Worm (Caenorhabditis elegans) whole organism, L4 larva: Measurements from ENCODE around the gene W02D7.8.

Source experiments
- F10B5.3 ChIP-seq: sonication (generic microtip); optimal IDR thresholded peaks from 2 replicates; lab custom pipeline; 2016; ENCODE audit warnings: mild to moderate bottlenecking, missing genetic modification characterization, missing compliant biosample characterization
- F26F4.8 ChIP-seq: fragments of 200-800 bp; sonication (Bioruptor generic); conservative IDR thresholded peaks from 2 replicates; pipeline ENCODE4 v1.3.6; 2022; ENCODE audit warnings: missing genetic modification characterization, missing compliant biosample characterization
- F37D6.2 ChIP-seq: sonication (generic microtip); optimal IDR thresholded peaks from 2 replicates; lab custom pipeline; 2016; ENCODE audit warnings: mild to moderate bottlenecking, missing genetic modification characterization, missing compliant biosample characterization
- T20F7.1 ChIP-seq: fragments of 200-800 bp; sonication (Bioruptor generic); optimal IDR thresholded peaks from 2 replicates; lab custom pipeline; 2018; ENCODE audit warnings: mild to moderate bottlenecking, missing genetic modification characterization, missing compliant biosample characterization
- Y5F2A.4 ChIP-seq: fragments of 200-800 bp; sonication (Bioruptor generic); optimal IDR thresholded peaks from 2 replicates; lab custom pipeline; 2018; ENCODE audit warnings: mild to moderate bottlenecking, missing genetic modification characterization, missing compliant biosample characterization
- aha-1 ChIP-seq: fragments of 150-350 bp; peaks from one replicate; lab custom pipeline; 2014; ENCODE audit warnings: missing biosample characterization, missing genetic modification characterization
- ceh-32 ChIP-seq: sonication (generic microtip); optimal IDR thresholded peaks from 2 replicates; lab custom pipeline; 2016; ENCODE audit warnings: mild to moderate bottlenecking, missing genetic modification characterization, missing compliant biosample characterization; ENCODE audit not compliant: poor library complexity
- ctbp-1 ChIP-seq: fragments of 200-800 bp; sonication (Bioruptor generic); IDR thresholded peaks from 2 replicates; pipeline ENCODE4 v1.3.6; 2022; ENCODE audit warnings: missing genetic modification reagents, missing genetic modification characterization, missing compliant biosample characterization
- daf-12 ChIP-seq: fragments of 150-350 bp; optimal IDR thresholded peaks from 2 replicates; lab custom pipeline; 2014; ENCODE audit warnings: missing biosample characterization, missing genetic modification reagents, missing genetic modification characterization
- daf-16 ChIP-seq, 3 experiments: sonication (generic microtip); optimal IDR thresholded peaks; 2 replicates each; lab custom pipeline; 2016 to 2017; ENCODE audit warnings: missing genetic modification characterization in 3 of 3, missing genetic modification reagents in 3 of 3, mild to moderate bottlenecking in 2 of 3, missing compliant biosample characterization in 2 of 3, missing biosample characterization in 1 of 3, moderate library complexity in 1 of 3
- daf-8 ChIP-seq: fragments of 200-800 bp; sonication (Bioruptor generic); IDR thresholded peaks from 2 replicates; pipeline ENCODE4 v1.3.6; 2022; ENCODE audit warnings: missing genetic modification characterization, missing compliant biosample characterization
- dmd-6 ChIP-seq: fragments of 200-800 bp; sonication (Bioruptor generic); IDR thresholded peaks from 2 replicates; pipeline ENCODE4 v1.3.6; 2022; ENCODE audit warnings: missing genetic modification reagents, missing genetic modification characterization, missing compliant biosample characterization
- dmd-8 ChIP-seq: fragments of 200-800 bp; sonication (Bioruptor generic); IDR thresholded peaks from 2 replicates; pipeline ENCODE4 v1.3.6; 2022; ENCODE audit warnings: missing genetic modification characterization, missing compliant biosample characterization
- dmd-9 ChIP-seq: fragments of 200-800 bp; sonication (Bioruptor generic); IDR thresholded peaks from 2 replicates; pipeline ENCODE4 v1.3.6; 2022; ENCODE audit warnings: missing genetic modification reagents, missing genetic modification characterization, missing compliant biosample characterization
- duxl-1 ChIP-seq: sonication (generic microtip); optimal IDR thresholded peaks from 2 replicates; lab custom pipeline; 2016; ENCODE audit warnings: mild to moderate bottlenecking, missing genetic modification characterization, moderate library complexity, missing compliant biosample characterization; ENCODE audit not compliant: poor library complexity
- dve-1 ChIP-seq: sonication (generic microtip); optimal IDR thresholded peaks from 2 replicates; lab custom pipeline; 2017; ENCODE audit warnings: antibody characterized with exemption, mild to moderate bottlenecking, missing genetic modification characterization, missing compliant biosample characterization; ENCODE audit not compliant: insufficient read depth
- egl-27 ChIP-seq: sonication (generic microtip); optimal IDR thresholded peaks from 3 replicates; lab custom pipeline; 2017; ENCODE audit warnings: missing biosample characterization, missing genetic modification reagents, missing genetic modification characterization
- fkh-10 ChIP-seq: fragments of 150-350 bp; optimal IDR thresholded peaks from 2 replicates; lab custom pipeline; 2014; ENCODE audit warnings: missing biosample characterization, missing genetic modification reagents, missing genetic modification characterization
- hif-1 ChIP-seq, 2 experiments: sonication (generic microtip); optimal IDR thresholded peaks; 2 replicates each; lab custom pipeline; 2016 to 2017; ENCODE audit warnings: missing compliant biosample characterization in 2 of 2, missing genetic modification characterization in 2 of 2, missing genetic modification reagents in 2 of 2, missing genotype in 2 of 2, mild to moderate bottlenecking in 1 of 2
- hlh-30 ChIP-seq: sonication (generic microtip); optimal IDR thresholded peaks from 2 replicates; lab custom pipeline; 2017; ENCODE audit warnings: antibody characterized with exemption, mild to moderate bottlenecking, missing genetic modification characterization, missing compliant biosample characterization; ENCODE audit not compliant: insufficient read depth
- lin-39 ChIP-seq: fragments of 150-350 bp; optimal IDR thresholded peaks from 2 replicates; lab custom pipeline; 2014; ENCODE audit warnings: missing biosample characterization, missing genetic modification reagents, missing genetic modification characterization
- madf-5 ChIP-seq, 2 experiments: fragments of 200-800 bp; sonication (Bioruptor generic); IDR thresholded peaks; 2 replicates each; pipeline ENCODE4 v1.3.6; 2022; ENCODE audit warnings: missing compliant biosample characterization in 2 of 2, missing genetic modification characterization in 2 of 2
- nhr-28 ChIP-seq: fragments of 150-350 bp; optimal IDR thresholded peaks from 2 replicates; lab custom pipeline; 2014; ENCODE audit warnings: missing biosample characterization, missing genetic modification characterization
- nhr-42 ChIP-seq: fragments of 200-800 bp; sonication (Bioruptor generic); IDR thresholded peaks from 2 replicates; pipeline ENCODE4 v1.3.6; 2022; ENCODE audit warnings: missing genetic modification characterization, missing compliant biosample characterization
- nhr-48 ChIP-seq: sonication (generic microtip); optimal IDR thresholded peaks from 2 replicates; lab custom pipeline; 2016; ENCODE audit warnings: mild to moderate bottlenecking, missing genetic modification characterization, missing compliant biosample characterization
- spr-1 ChIP-seq: sonication (generic microtip); optimal IDR thresholded peaks from 2 replicates; lab custom pipeline; 2016; ENCODE audit warnings: mild to moderate bottlenecking, missing genetic modification characterization, missing compliant biosample characterization
- spr-3 ChIP-seq: fragments of 200-800 bp; sonication (Bioruptor generic); optimal IDR thresholded peaks from 2 replicates; lab custom pipeline; 2018; ENCODE audit warnings: mild to moderate bottlenecking, missing genetic modification characterization, missing compliant biosample characterization
- unc-62 ChIP-seq, 3 experiments: fragments of 150-350 bp in 1 of 3; sonication (generic microtip); optimal IDR thresholded peaks in 2 of 3; peaks in 1 of 3; 1 replicate in 1 of 3; 2 replicates in 2 of 3; lab custom pipeline; 2014 to 2017; ENCODE audit warnings: missing biosample characterization in 3 of 3, missing genetic modification characterization in 3 of 3, missing genetic modification reagents in 3 of 3, missing genotype in 1 of 3
- zip-2 ChIP-seq: fragments of 150-350 bp; optimal IDR thresholded peaks from 2 replicates; lab custom pipeline; 2014; ENCODE audit warnings: missing biosample characterization, missing genetic modification characterization
- ztf-7 ChIP-seq: fragments of 150-350 bp; optimal IDR thresholded peaks from 2 replicates; lab custom pipeline; 2014; ENCODE audit warnings: missing biosample characterization, missing genetic modification characterization

W02D7.8 gene

ce11 chrV:8288125-8288806 lies 18.0 kb downstream of the W02D7.8 start:
- peak in 1 of 2 experiments; percentile 78 for TF ChIP-seq hif-1 (tag; optimal IDR thresholded peaks at IDR 0.05; lab: Kevin White, UChicago)
- no peak for TF ChIP-seq daf-12 (tag; lab: Kevin White, UChicago)
- no peak for TF ChIP-seq dmd-8 (GFP tag; lab: Robert Waterston, UW)
- no peak for TF ChIP-seq unc-62 (GFP tag; optimal IDR thresholded peaks at IDR 0.05 in 1 of 2; lab: Kevin White, UChicago)
- TF ChIP-seq unc-62 (tag; optimal IDR thresholded peaks at IDR 0.05; lab: Kevin White, UChicago), result no peak
- no peak for TF ChIP-seq zip-2 (tag; lab: Kevin White, UChicago)
- TF ChIP-seq Y5F2A.4, result no peak
- peak; percentile 66 for TF ChIP-seq hlh-30 (tag; lab: Kevin White, UChicago)
- no peak for TF ChIP-seq duxl-1 (tag; lab: Kevin White, UChicago)
- no peak for TF ChIP-seq F37D6.2 (tag; lab: Kevin White, UChicago)
- peak in 1 of 2 experiments; percentile 17 for TF ChIP-seq daf-16 (GFP tag; optimal IDR thresholded peaks at IDR 0.05; lab: Kevin White, UChicago)
- TF ChIP-seq daf-16 (tag; optimal IDR thresholded peaks at IDR 0.05; lab: Kevin White, UChicago), result no peak
- TF ChIP-seq ztf-7 (tag; lab: Kevin White, UChicago), result no peak
- peak; percentile 22; the same call in 1 of the 2 replicates for TF ChIP-seq dmd-6 (GFP tag; lab: Robert Waterston, UW)
- no peak for TF ChIP-seq F10B5.3
- no peak for TF ChIP-seq ceh-32
- TF ChIP-seq nhr-48 (tag; lab: Kevin White, UChicago), result peak; percentile 94
- no peak for TF ChIP-seq daf-8
- TF ChIP-seq spr-3 (GFP tag; lab: Kevin White, UChicago), result no peak
- TF ChIP-seq egl-27, result no peak
- peak; percentile 50; the same call in 1 of the 2 replicates for TF ChIP-seq ctbp-1
- TF ChIP-seq T20F7.1 (GFP tag; lab: Kevin White, UChicago), result no peak
- peak; percentile 92 for TF ChIP-seq aha-1 (tag; lab: Kevin White, UChicago)

- TF ChIP-seq dve-1 (tag; lab: Kevin White, UChicago) (no peak), nhr-48 (tag; lab: Kevin White, UChicago) (no peak), spr-1 (tag; lab: Kevin White, UChicago) (no peak), nhr-28 (tag; lab: Kevin White, UChicago) (peak; percentile 26), nhr-42 (GFP tag; lab: Robert Waterston, UW) (no peak), lin-39 (tag; lab: Kevin White, UChicago) (no peak), fkh-10 (GFP tag; lab: Kevin White, UChicago) (no peak), dmd-6 (GFP tag; lab: Robert Waterston, UW) (peak; percentile 58; the same call in 1 of the 2 replicates), F26F4.8 (GFP tag; lab: Robert Waterston, UW) (no peak)
- TF ChIP-seq, all 104 proteins: peak for 2
Observed at ce11 chrV:8285455-8285854, 20.8 kb downstream of the W02D7.8 start.

ce11 chrV:8284800-8285199 lies 21.5 kb downstream of the W02D7.8 start, which contains the start of gene slc-17.5:
Gene slc-17.5, minus strand, starts transcription at chrV:8284900.
- no peak for TF ChIP-seq madf-5 (GFP tag; IDR thresholded peaks at IDR 0.05; lab: Robert Waterston, UW)
- TF ChIP-seq unc-62 (GFP tag; optimal IDR thresholded peaks at IDR 0.05 in 1 of 2; lab: Kevin White, UChicago), result peak in 1 of 2 experiments; percentile 78
- no peak for TF ChIP-seq unc-62 (tag; optimal IDR thresholded peaks at IDR 0.05; lab: Kevin White, UChicago)
- no peak for TF ChIP-seq dmd-9 (GFP tag; lab: Robert Waterston, UW)

- peak; percentile 62 for TF ChIP-seq aha-1 (tag; lab: Kevin White, UChicago)
- no peak for TF ChIP-seq dmd-9 (GFP tag; lab: Robert Waterston, UW)
- peak; percentile 16; the same call in 1 of the 2 replicates for TF ChIP-seq dmd-6 (GFP tag; lab: Robert Waterston, UW)
- TF ChIP-seq, all 104 proteins: peak for 2
Observed at ce11 chrV:8282933-8283332, 23.3 kb downstream of the W02D7.8 start.
